Fruit fly (Drosophila melanogaster) whole organism, embryonic: ENCODE measurements around the gene SamDC.
A peak's percentile ranks its signal among the peaks of the same experiment; 100 is the strongest.

ENCODE experiments used
- Atf3 ChIP-seq: fragments of 200-800 bp; sonication (Bioruptor generic); optimal IDR thresholded peaks from 3 replicates; lab custom pipeline; 2016; ENCODE audit warnings: missing biosample characterization, missing genetic modification characterization
- Bteb2 ChIP-seq: fragments of 200-800 bp; sonication (Bioruptor generic); optimal IDR thresholded peaks from 2 replicates; lab custom pipeline; 2016; ENCODE audit warnings: missing biosample characterization, missing genetic modification characterization
- CG10267 ChIP-seq: fragments of 200-800 bp; sonication (Bioruptor generic); optimal IDR thresholded peaks from 2 replicates; lab custom pipeline; 2018; ENCODE audit warnings: missing biosample characterization, mild to moderate bottlenecking, missing genetic modification characterization, moderate library complexity
- CG11504 ChIP-seq: fragments of 200-800 bp; sonication (Bioruptor generic); optimal IDR thresholded peaks from 3 replicates; lab custom pipeline; 2019; ENCODE audit warnings: missing biosample characterization, mild to moderate bottlenecking, missing genetic modification characterization, moderate library complexity
- CG12942 ChIP-seq: fragments of 200-800 bp; sonication (Bioruptor generic); optimal IDR thresholded peaks from 3 replicates; lab custom pipeline; 2016; ENCODE audit warnings: missing biosample characterization, missing genetic modification characterization
- CG13424 ChIP-seq: fragments of 200-800 bp; sonication (Bioruptor generic); optimal IDR thresholded peaks from 2 replicates; lab custom pipeline; 2019; ENCODE audit warnings: missing biosample characterization, mild to moderate bottlenecking, missing genetic modification characterization, moderate library complexity
- CG15269 ChIP-seq: fragments of 200-800 bp; sonication (Bioruptor generic); optimal IDR thresholded peaks from 2 replicates; lab custom pipeline; 2018; ENCODE audit warnings: missing biosample characterization, mild to moderate bottlenecking, missing genetic modification characterization, moderate library complexity
- CG15601 ChIP-seq: fragments of 200-800 bp; sonication (Bioruptor generic); optimal IDR thresholded peaks from 3 replicates; lab custom pipeline; 2019; ENCODE audit warnings: missing biosample characterization, mild to moderate bottlenecking, missing genetic modification characterization, moderate library complexity
- CG16815 ChIP-seq: fragments of 200-800 bp; sonication (Bioruptor generic); optimal IDR thresholded peaks from 3 replicates; lab custom pipeline; 2017; ENCODE audit warnings: missing biosample characterization, mild to moderate bottlenecking, missing genetic modification characterization
- CG18599 ChIP-seq: fragments of 200-800 bp; sonication (Bioruptor generic); optimal IDR thresholded peaks from 3 replicates; lab custom pipeline; 2017; ENCODE audit warnings: missing biosample characterization, missing genetic modification characterization, mild to moderate bottlenecking, moderate library complexity, missing genetic modification reagents
- CG2120 ChIP-seq: fragments of 200-800 bp; sonication (Bioruptor generic); optimal IDR thresholded peaks from 3 replicates; lab custom pipeline; 2016; ENCODE audit warnings: missing biosample characterization, missing genetic modification characterization
- CG31224 ChIP-seq: fragments of 200-800 bp; sonication (Bioruptor generic); IDR thresholded peaks from 2 replicates; pipeline ENCODE4 v1.3.6; 2022; ENCODE audit warnings: missing biosample characterization, missing genetic modification characterization
- CG31441 ChIP-seq: fragments of 200-800 bp; sonication (Bioruptor generic); IDR thresholded peaks from 2 replicates; pipeline ENCODE4 v1.3.6; 2022; ENCODE audit warnings: missing biosample characterization, missing genetic modification characterization
- CG3726 ChIP-seq: fragments of 200-800 bp; sonication (Bioruptor generic); IDR thresholded peaks from 3 replicates; pipeline ENCODE4, ENCODE4 v1.3.6; 2022; ENCODE audit warnings: missing biosample characterization, missing genetic modification characterization
- CG6765 ChIP-seq: fragments of 200-800 bp; sonication (Bioruptor generic); optimal IDR thresholded peaks from 3 replicates; lab custom pipeline; 2017; ENCODE audit warnings: missing biosample characterization, mild to moderate bottlenecking, missing genetic modification characterization
- CG6854 ChIP-seq: fragments of 200-800 bp; sonication (Bioruptor generic); optimal IDR thresholded peaks from 3 replicates; lab custom pipeline; 2017; ENCODE audit warnings: missing biosample characterization, mild to moderate bottlenecking, missing genetic modification characterization
- CG8089 ChIP-seq: fragments of 200-800 bp; sonication (Bioruptor generic); optimal IDR thresholded peaks from 3 replicates; lab custom pipeline; 2016; ENCODE audit warnings: missing biosample characterization, missing genetic modification characterization
- CG8388 ChIP-seq: fragments of 200-800 bp; sonication (Bioruptor generic); optimal IDR thresholded peaks from 2 replicates; lab custom pipeline; 2019; ENCODE audit warnings: missing biosample characterization, mild to moderate bottlenecking, missing genetic modification characterization, moderate library complexity
- CG8765 ChIP-seq: fragments of 200-800 bp; sonication (Bioruptor generic); IDR thresholded peaks from 2 replicates; pipeline ENCODE4 v1.3.6; 2022; ENCODE audit warnings: missing biosample characterization, missing genetic modification characterization
- CG9215 ChIP-seq: fragments of 200-800 bp; sonication (Bioruptor generic); IDR thresholded peaks from 2 replicates; pipeline ENCODE4 v1.3.6; 2022; ENCODE audit warnings: missing biosample characterization, missing genetic modification characterization
- CoRest ChIP-seq: fragments of 200-800 bp; sonication (Bioruptor generic); optimal IDR thresholded peaks from 3 replicates; lab custom pipeline; 2018; ENCODE audit warnings: missing biosample characterization, mild to moderate bottlenecking, missing genetic modification characterization, moderate library complexity
- D19A ChIP-seq: fragments of 200-800 bp; optimal IDR thresholded peaks from 3 replicates; lab custom pipeline; 2019; ENCODE audit warnings: missing biosample characterization, mild to moderate bottlenecking, missing genetic modification characterization, moderate library complexity
- Dref ChIP-seq: fragments of 200-800 bp; sonication (Bioruptor generic); IDR thresholded peaks from 2 replicates; pipeline ENCODE4 v1.3.6; 2022; ENCODE audit warnings: missing biosample characterization, missing genetic modification characterization
- E2f1 ChIP-seq: fragments of 200-800 bp; sonication (Bioruptor generic); IDR thresholded peaks from 2 replicates; pipeline ENCODE4 v1.3.6; 2022; ENCODE audit warnings: missing biosample characterization, missing genetic modification characterization
- Eip74EF ChIP-seq, 2 experiments: fragments of 200-800 bp in 1 of 2; fragments of >200 bp in 1 of 2; sonication (Bioruptor generic) in 1 of 2; optimal IDR thresholded peaks; 2 replicates each; lab custom pipeline; 2017 to 2019; ENCODE audit warnings: missing biosample characterization in 2 of 2, missing genetic modification characterization in 2 of 2, mild to moderate bottlenecking in 1 of 2, moderate library complexity in 1 of 2
- Gsc ChIP-seq: fragments of 200-800 bp; sonication (Bioruptor generic); IDR thresholded peaks from 2 replicates; pipeline ENCODE4 v1.3.6; 2022; ENCODE audit warnings: missing biosample characterization, missing genetic modification characterization
- Gug ChIP-seq: fragments of 200-800 bp; sonication (Bioruptor generic); IDR thresholded peaks from 4 replicates; pipeline ENCODE4 v1.3.6; 2022; ENCODE audit warnings: missing biosample characterization, missing genetic modification characterization
- H15 ChIP-seq: fragments of 200-800 bp; sonication (Bioruptor generic); IDR thresholded peaks from 3 replicates; pipeline ENCODE4 v1.3.6; 2022; ENCODE audit warnings: missing biosample characterization, missing genetic modification characterization
- Hsf ChIP-seq: fragments of 200-800 bp; sonication (Bioruptor generic); optimal IDR thresholded peaks from 3 replicates; lab custom pipeline; 2016; ENCODE audit warnings: missing biosample characterization, missing genetic modification characterization
- Jarid2 ChIP-seq: fragments of 200-800 bp; sonication (Bioruptor generic); optimal IDR thresholded peaks from 3 replicates; lab custom pipeline; 2017; ENCODE audit warnings: mild to moderate bottlenecking, missing biosample characterization, missing genetic modification reagents, missing genetic modification characterization
- Lhr ChIP-seq: fragments of 200-800 bp; sonication (Bioruptor generic); optimal IDR thresholded peaks from 3 replicates; lab custom pipeline; 2017; ENCODE audit warnings: mild to moderate bottlenecking, missing biosample characterization, missing genetic modification reagents, missing genetic modification characterization
- Max ChIP-seq: fragments of 200-800 bp; sonication (Bioruptor generic); optimal IDR thresholded peaks from 2 replicates; lab custom pipeline; 2016; ENCODE audit warnings: missing biosample characterization, mild to moderate bottlenecking, missing genetic modification characterization
- Sox100B ChIP-seq: fragments of 200-800 bp; sonication (Bioruptor generic); optimal IDR thresholded peaks from 3 replicates; lab custom pipeline; 2018; ENCODE audit warnings: missing biosample characterization, mild to moderate bottlenecking, missing genetic modification characterization
- ac ChIP-seq: fragments of 200-800 bp; sonication (Bioruptor generic); optimal IDR thresholded peaks from 3 replicates; lab custom pipeline; 2017; ENCODE audit warnings: missing biosample characterization, mild to moderate bottlenecking, missing genetic modification characterization
- cato ChIP-seq: fragments of 200-800 bp; sonication (Bioruptor generic); optimal IDR thresholded peaks from 2 replicates; lab custom pipeline; 2016; ENCODE audit warnings: missing biosample characterization, missing genetic modification characterization, borderline replicate concordance
- crc ChIP-seq: fragments of 200-800 bp; sonication (Bioruptor generic); optimal IDR thresholded peaks from 2 replicates; lab custom pipeline; 2016; ENCODE audit warnings: missing biosample characterization, missing genetic modification characterization
- eve ChIP-seq, 2 experiments: fragments of >200 bp; optimal IDR thresholded peaks; 2 replicates each; lab custom pipeline; 2017; ENCODE audit warnings: missing biosample characterization in 2 of 2, missing genetic modification characterization in 2 of 2
- gcm ChIP-seq: fragments of 200-800 bp; sonication (Bioruptor generic); optimal IDR thresholded peaks from 2 replicates; lab custom pipeline; 2019; ENCODE audit warnings: missing biosample characterization, mild to moderate bottlenecking, missing genetic modification characterization, moderate library complexity
- ham ChIP-seq: fragments of 200-800 bp; sonication (Bioruptor generic); IDR thresholded peaks from 2 replicates; pipeline ENCODE4 v1.3.6; 2022; ENCODE audit warnings: missing biosample characterization, missing genetic modification characterization
- kay ChIP-seq: fragments of 200-800 bp; sonication (Bioruptor generic); optimal IDR thresholded peaks from 2 replicates; lab custom pipeline; 2016; ENCODE audit warnings: missing biosample characterization, missing genetic modification characterization
- lab ChIP-seq: fragments of 200-800 bp; sonication (Bioruptor generic); optimal IDR thresholded peaks from 3 replicates; lab custom pipeline; 2017; ENCODE audit warnings: missing biosample characterization, missing genetic modification characterization, mild to moderate bottlenecking, moderate library complexity, missing genetic modification reagents
- otp ChIP-seq: fragments of 200-800 bp; sonication (Bioruptor generic); IDR thresholded peaks from 3 replicates; pipeline ENCODE4, ENCODE4 v1.3.6; 2022; ENCODE audit warnings: missing biosample characterization, missing genetic modification characterization
- pan ChIP-seq, 4 experiments: fragments of >200 bp in 3 of 4; fragments of 200-800 bp in 1 of 4; sonication (Bioruptor generic) in 1 of 4; optimal IDR thresholded peaks in 3 of 4; IDR thresholded peaks in 1 of 4; 2 replicates each; pipeline versions ENCODE4 v1.3.6 to Lab custom; 2017 to 2022; ENCODE audit warnings: missing biosample characterization in 2 of 4, missing genetic modification characterization in 2 of 4, mixed read lengths in 1 of 4
- pros ChIP-seq: fragments of 200-800 bp; sonication (Bioruptor generic); optimal IDR thresholded peaks from 3 replicates; lab custom pipeline; 2019; ENCODE audit warnings: missing biosample characterization, mild to moderate bottlenecking, missing genetic modification characterization, moderate library complexity
- rib ChIP-seq: fragments of 200-800 bp; sonication (Bioruptor generic); IDR thresholded peaks from 2 replicates; pipeline ENCODE4 v1.3.6; 2022; ENCODE audit warnings: missing biosample characterization, missing genetic modification characterization
- so ChIP-seq: fragments of 200-800 bp; sonication (Bioruptor generic); IDR thresholded peaks from 3 replicates; pipeline ENCODE4 v1.3.6; 2022; ENCODE audit warnings: missing biosample characterization, missing genetic modification characterization
- tap ChIP-seq: fragments of 200-800 bp; optimal IDR thresholded peaks from 3 replicates; lab custom pipeline; 2019; ENCODE audit warnings: missing biosample characterization, mild to moderate bottlenecking, missing genetic modification characterization, moderate library complexity
- tgo ChIP-seq: fragments of 200-800 bp; sonication (Bioruptor generic); IDR thresholded peaks from 3 replicates; pipeline ENCODE4 v1.3.6; 2022; ENCODE audit warnings: missing biosample characterization, missing genetic modification characterization
- trem ChIP-seq: fragments of 200-800 bp; optimal IDR thresholded peaks from 3 replicates; lab custom pipeline; 2019; ENCODE audit warnings: missing biosample characterization, mild to moderate bottlenecking, missing genetic modification characterization, moderate library complexity
- wdn ChIP-seq: fragments of 200-800 bp; sonication (Bioruptor generic); IDR thresholded peaks from 2 replicates; pipeline ENCODE4 v1.3.6; 2022; ENCODE audit warnings: missing biosample characterization, missing genetic modification characterization

SamDC gene

DNA sequence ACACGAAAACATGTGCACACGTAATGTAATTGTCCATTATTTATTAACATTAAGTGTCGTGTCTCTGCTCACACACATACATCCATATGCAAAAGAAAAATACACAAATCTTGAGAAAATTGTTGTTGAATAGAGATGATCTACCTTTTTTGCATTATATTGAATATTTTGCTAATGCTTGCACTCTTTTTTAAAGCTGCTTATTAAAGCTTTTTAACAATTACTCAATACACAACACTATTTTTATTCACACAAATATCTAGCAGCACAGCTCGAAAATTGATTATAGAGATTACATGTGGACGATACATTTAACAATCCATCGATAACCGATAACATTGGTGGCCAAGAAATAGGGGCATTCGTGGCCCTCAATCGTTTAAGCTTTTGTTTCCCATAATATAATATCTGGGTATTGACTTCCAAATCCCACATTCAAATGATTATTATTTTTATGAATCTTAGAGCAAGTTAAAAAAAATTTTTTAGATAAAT, 47.1 kb upstream of the SamDC start, which contains the start of gene Ufd4 (continued):
- TF ChIP-seq pan (optimal IDR thresholded peaks at IDR 0.05; lab: Kevin White, UChicago) (no peak), pan (GFP tag; optimal IDR thresholded peaks at IDR 0.05 in 1 of 2, IDR thresholded peaks at IDR 0.05 in 1 of 2) (no peak), Sox100B (no peak), CG31441 (GFP tag; lab: Robert Waterston, UW) (no peak), Jarid2 (GFP tag; lab: Kevin White, UChicago) (no peak), pros (no peak), H15 (GFP tag; lab: Robert Waterston, UW) (no peak), CG10267 (tag; lab: Kevin White, UChicago) (peak; percentile 74), CG15269 (tag; lab: Kevin White, UChicago) (no peak), ham (GFP tag; lab: Robert Waterston, UW) (no peak), Bteb2 (peak; percentile 64), tgo (GFP tag; lab: Robert Waterston, UW) (no peak), otp (GFP tag; lab: Robert Waterston, UW) (no peak), CG15601 (no peak), CG6854 (GFP tag; lab: Kevin White, UChicago) (no peak), crc (peak; percentile 28), ac (GFP tag; lab: Kevin White, UChicago) (no peak), CG13424 (peak; percentile 73), Lhr (GFP tag; lab: Kevin White, UChicago) (no peak), gcm (no peak), cato (GFP tag; lab: Kevin White, UChicago) (no peak), CG11504 (tag; lab: Kevin White, UChicago) (no peak), so (GFP tag; lab: Robert Waterston, UW) (no peak; the same call in 2 of the 3 replicates), trem (tag; lab: Kevin White, UChicago) (peak; percentile 66), rib (GFP tag; lab: Robert Waterston, UW) (peak; percentile 25; the same call in 1 of the 2 replicates), Gsc (GFP tag; lab: Robert Waterston, UW) (no peak), Eip74EF (GFP tag; optimal IDR thresholded peaks at IDR 0.05; lab: Kevin White, UChicago) (no peak), CG12942 (peak; percentile 7), Dref (GFP tag; lab: Robert Waterston, UW) (peak; percentile 81), CG3726 (GFP tag; lab: Robert Waterston, UW) (no peak), lab (no peak), E2f1 (GFP tag; lab: Robert Waterston, UW) (peak; percentile 64; the same call in 1 of the 2 replicates), Gug (GFP tag; lab: Robert Waterston, UW) (no peak), Atf3 (GFP tag; lab: Kevin White, UChicago) (no peak), CG8388 (peak; percentile 49), CG9215 (GFP tag; lab: Robert Waterston, UW) (no peak), Hsf (GFP tag; lab: Kevin White, UChicago) (no peak), eve (GFP tag; optimal IDR thresholded peaks at IDR 0.05; lab: Kevin White, UChicago) (no peak), CG16815 (GFP tag; lab: Kevin White, UChicago) (peak; percentile 0), D19A (no peak), CG8089 (GFP tag; lab: Kevin White, UChicago) (peak; percentile 14), wdn (0 out of 2 replicates have a peak, but pooled peaks have one; percentile 41), CG8765 (GFP tag; lab: Robert Waterston, UW) (no peak), CG6765 (GFP tag; lab: Kevin White, UChicago) (peak; percentile 57), CG2120 (GFP tag; lab: Kevin White, UChicago) (peak; percentile 79), CoRest (tag; lab: Kevin White, UChicago) (no peak), CG18599 (GFP tag; lab: Kevin White, UChicago) (no peak), CG31224 (GFP tag; lab: Robert Waterston, UW) (no peak), kay (GFP tag; lab: Kevin White, UChicago) (no peak), tap (tag; lab: Kevin White, UChicago) (no peak), Max (GFP tag; lab: Kevin White, UChicago) (peak; percentile 53)
